Fruit fly (Drosophila melanogaster) whole organism, larva: ENCODE measurements around the gene CG31207.

Source experiments
- noc ChIP-seq: fragments of 200-800 bp; sonication (Bioruptor generic); optimal IDR thresholded peaks from 3 replicates; lab custom pipeline; 2019; ENCODE audit warnings: missing biosample characterization, mild to moderate bottlenecking, missing genetic modification characterization, moderate library complexity

CG31207 gene

DNA sequence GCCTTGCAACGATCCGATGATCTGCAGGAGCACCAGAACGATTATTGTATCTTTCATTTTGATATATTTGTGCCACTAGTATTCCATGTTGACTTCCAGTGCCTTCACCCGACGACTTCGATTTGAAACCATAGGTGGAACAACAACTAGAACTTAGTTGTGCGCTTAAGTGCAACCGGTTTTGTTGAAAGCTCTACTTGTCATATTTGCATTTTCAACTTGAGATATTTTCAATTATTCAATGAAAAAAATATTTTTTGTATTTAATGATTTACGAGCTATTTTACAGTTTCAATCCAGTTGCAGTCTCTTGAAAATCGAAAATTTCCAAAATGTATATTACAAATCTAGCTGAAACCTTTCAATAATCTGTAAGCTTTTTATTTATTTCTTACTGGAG is at the start of gene CG31207:
CG31207 (minus strand) TSS at position 101 of the 400 bp plus-strand sequence.
- TF ChIP-seq noc (tag; lab: Kevin White, UChicago), result no peak

DNA sequence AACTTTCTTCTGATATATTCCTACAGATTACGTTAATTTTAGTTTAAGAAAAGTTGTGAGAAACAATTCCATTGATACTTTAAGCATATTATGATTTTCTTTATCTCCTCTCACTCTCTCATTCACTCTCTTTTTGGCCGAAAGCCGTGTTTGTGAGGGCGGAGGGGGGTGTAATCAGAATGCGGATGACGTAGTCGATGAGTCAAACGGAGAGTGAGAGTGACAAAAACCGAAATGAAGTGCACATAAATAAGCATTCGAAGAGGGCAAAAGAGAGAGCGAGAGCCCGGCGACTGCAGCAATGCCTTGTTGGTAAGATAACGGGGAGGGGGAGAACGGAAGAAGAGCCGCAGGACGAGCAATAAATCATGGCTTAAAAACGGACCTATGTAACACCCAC is 47.5 kb upstream of the CG31207 start:
- no peak for TF ChIP-seq noc (tag; lab: Kevin White, UChicago)

DNA sequence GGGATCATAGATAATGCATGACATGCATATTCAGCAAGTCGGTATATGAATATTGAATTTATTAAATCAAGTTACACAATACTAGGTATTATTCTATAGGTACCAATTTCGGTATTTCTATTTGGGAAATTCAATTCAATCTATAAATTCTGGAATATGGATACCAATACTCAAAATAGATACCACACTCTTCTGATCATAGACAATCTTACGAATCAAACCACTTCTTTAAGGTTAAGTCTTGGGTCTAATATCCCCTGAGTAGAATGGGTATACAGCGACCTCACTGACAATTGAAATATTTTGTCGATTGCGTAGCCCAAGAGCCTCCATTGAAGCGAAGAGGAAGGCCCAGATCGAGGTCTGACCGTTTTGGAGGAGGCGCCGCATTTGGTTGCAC is 46.0 kb upstream of the CG31207 start:
- no peak for TF ChIP-seq noc (tag; lab: Kevin White, UChicago)

DNA sequence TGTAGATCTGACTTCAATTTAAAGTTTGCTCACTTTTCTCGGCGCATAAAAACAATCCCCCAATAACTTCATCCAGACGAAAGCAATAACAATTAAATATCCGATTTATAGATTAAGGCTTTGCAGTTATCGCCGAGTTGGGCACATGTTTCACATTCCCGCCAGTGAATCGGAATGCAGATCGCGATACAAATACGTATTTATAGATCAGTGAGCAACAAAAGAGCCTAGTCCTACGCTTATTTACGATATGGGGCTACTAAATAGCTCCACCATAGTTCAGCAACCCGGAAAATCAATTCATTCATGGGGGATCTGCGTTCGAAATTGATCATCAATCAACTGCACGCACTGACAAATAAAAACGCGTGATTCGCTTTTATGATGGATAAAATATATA is 45.2 kb upstream of the CG31207 start:
- TF ChIP-seq noc (tag; lab: Kevin White, UChicago), result no peak

DNA sequence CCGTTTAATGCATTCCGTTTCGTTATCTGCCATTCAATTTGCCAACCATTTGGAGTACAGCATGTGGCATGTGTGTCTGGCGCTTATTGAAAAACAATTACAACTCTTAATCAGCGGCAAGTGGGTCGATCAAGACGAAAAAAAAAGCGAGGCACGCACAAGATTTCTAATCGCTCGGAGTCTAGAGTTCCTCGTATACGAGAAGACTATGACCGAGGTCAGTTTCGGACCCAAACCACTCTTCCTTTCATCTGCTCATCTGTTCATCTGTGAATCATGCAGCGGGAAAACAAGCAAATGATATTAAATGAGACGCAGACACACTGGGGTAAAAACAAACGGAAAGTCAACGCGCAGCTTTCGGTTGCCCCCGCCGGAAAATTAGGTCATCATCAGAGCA is 44.7 kb upstream of the CG31207 start:
- TF ChIP-seq noc (tag; lab: Kevin White, UChicago), result no peak

DNA sequence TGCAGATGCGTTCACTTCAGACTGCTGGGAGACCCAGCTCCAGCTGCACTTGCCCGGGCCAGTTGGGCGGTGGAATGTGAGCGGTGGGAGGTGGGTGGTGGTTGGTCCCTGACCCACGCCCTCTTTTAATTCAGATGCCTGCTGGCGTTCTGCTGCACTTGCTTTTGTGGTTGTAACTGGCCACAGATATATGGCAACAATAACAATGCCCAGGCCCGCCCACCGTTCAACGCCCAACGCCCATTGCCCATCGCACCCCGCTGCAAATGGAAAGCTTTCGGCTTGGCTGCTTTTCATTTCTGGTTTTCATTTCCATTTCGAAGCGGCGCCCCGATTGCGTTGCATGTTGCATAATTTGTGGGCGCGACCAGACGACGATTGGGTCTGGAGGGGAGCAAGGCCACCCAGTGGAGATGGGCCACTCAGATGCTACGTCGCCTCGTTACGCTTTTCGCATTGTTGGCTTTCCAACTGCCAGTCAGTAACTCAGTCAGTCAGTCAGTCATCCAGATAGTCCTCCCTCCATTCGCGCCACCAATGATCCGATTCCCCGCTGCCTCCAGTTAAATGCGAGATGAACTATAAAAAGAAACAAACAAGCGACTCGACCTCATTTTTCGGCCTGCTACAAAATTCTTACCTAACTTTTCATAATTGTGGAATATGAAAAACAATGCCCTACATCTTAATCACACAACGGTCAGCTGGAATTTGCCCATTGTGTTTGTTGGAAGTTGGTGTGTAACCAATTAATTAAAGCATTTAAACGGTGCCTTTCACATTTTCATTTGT is 43.6 kb upstream of the CG31207 start:
- no peak for TF ChIP-seq noc (tag; lab: Kevin White, UChicago)

DNA sequence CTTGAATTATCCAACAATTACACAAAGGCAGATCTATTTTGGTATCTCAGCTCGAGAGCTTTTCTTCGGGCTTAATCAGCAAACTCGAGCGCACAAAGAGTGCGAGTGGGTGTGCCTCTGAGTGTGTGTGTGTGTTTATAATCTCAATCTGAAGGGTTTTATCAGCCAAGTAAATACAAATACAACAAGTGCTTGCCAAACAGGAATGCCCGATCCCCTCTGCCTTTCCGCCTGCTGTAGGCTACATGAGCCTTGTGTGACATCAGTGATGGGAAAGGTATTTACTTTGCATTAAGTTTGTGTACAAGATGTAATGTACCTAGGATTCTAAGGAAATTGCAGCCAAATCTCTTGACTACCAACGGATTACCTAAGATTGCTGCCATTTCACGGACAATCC is 42.6 kb upstream of the CG31207 start:
- TF ChIP-seq noc (tag; lab: Kevin White, UChicago), result no peak

DNA sequence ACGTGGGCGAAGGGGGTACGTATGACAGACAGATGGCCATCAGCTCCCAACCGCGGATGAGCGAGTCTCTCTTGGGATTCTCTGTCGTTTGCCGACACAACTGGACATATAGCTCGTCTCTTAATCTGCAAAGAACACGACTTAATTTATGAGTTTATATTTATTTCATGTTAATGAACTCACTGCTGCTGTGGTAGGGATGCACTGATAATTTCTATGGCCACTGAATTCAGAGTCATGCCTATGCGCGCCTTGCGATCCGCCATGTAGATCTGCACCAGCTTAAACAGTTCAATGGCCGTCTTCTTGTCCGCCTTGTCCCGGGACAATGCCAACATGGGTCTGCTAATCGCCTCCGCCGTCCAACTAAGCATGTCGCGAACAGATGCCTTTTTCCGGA is 38.2 kb upstream of the CG31207 start:
- no peak for TF ChIP-seq noc (tag; lab: Kevin White, UChicago)

DNA sequence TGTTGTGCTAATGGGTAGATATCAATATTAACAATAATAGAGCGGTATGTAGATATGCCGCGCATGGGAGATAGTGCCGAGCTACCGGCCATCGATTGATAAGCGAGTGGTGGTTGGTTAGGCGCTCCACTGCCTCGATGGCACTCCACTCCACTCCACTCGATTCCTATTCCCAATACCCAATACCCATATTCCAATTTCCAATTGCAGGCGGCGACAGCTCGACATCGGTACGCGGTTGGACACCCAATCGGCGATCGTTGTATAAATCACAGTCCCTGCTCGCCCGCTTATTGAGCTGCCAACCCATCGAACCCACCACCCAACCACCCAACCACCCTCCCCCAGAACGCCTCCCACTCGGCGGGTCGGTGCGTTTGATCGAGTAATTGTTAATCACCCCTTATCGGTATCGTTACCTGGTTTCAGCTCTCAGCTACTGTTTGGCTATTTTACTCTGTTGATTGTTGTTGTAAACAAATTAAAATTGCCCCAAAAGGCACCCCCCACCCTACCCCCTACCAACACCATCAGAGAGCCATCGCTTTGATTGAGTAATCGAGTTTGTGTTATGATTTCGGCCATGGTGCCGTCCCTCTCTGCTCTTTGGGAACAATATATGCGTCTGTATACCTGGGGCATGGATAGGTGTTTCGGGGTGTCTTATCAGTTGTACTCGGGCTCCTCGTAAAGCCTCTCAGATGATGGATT is 34.2 kb upstream of the CG31207 start, which contains the start of gene HHEX:
HHEX (minus strand) TSS at position 51 of the 711 bp plus-strand sequence.
- TF ChIP-seq noc (tag; lab: Kevin White, UChicago), result peak; percentile 87

DNA sequence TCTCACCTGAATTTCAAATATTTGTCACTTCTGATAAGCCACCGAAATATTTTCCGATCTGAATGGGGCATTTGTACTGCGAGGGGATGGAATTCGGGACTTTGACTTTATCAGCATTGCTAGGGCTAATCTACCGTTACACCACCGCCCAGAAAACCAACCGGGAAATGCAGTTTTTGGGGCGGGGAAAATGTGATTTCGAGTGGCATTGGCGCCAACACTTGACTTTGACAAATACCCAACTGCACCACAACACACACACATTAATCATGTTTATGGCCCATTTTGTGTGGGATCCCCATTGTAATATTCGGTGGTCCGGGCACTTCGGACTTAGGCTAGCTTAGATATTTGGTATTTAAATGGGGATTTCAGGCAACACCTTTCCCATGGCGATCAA is 32.1 kb upstream of the CG31207 start:
- TF ChIP-seq noc (tag; lab: Kevin White, UChicago), result no peak

DNA sequence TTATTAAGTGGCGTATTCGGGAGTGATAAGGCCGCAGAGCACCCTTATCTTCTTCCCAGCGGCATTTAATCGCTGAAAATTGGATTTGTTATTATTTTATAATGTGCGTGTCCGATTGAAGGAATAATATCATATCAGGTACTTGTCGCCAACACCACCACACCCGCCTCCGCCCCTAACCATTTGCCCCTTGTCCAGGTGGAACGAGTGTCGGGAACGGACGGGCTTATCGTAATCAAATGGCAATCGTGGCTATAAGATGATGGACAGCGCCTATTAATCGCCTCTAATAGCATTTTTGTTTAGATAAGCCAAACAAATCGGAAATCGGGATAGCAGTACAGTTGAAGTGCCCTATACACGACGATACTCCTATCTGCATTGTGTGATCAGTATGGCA is 31.4 kb upstream of the CG31207 start:
- TF ChIP-seq noc (tag; lab: Kevin White, UChicago), result peak; percentile 24

DNA sequence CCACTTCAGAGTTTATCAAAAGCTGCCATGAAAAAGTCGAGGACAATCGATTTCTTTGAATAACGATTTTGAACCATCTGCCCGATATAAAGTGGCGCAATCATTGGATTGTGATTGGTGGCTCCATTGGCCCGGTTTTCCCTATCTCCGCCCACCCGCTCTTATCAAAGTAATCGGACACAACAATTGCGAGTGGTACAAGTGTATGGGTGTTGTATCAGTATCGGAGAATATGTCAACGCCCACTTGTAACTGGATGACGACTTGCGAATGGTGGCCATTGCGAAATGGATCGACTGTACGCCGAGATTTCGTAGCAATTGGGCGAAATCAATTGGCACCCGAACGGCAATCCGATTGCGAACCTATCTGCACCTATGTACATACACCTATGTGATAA is 30.8 kb upstream of the CG31207 start:
- no peak for TF ChIP-seq noc (tag; lab: Kevin White, UChicago)

DNA sequence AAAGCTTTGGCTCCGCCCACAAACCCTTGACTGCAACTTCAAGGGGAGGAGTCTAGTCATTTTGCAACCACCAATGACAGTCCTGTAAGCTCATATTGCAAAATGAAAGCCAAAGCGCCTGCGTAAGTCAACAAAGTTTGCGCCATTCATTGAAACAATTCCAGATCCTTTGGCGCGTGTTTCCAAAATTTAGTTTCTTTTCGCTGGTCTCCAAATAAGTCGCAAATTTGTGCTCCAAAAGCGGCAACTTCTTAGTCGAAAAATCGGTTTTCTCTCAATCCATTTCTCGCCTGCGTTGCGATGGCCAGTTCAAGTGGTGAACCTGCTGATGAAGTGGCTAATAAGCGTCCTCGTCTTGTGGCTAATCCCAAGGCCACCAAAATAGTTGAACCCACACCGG is 26.9 kb upstream of the CG31207 start, which contains the start of gene dmrt93B:
dmrt93B (plus strand) TSS at position 301 of the 400 bp plus-strand sequence.
- TF ChIP-seq noc (tag; lab: Kevin White, UChicago), result no peak

DNA sequence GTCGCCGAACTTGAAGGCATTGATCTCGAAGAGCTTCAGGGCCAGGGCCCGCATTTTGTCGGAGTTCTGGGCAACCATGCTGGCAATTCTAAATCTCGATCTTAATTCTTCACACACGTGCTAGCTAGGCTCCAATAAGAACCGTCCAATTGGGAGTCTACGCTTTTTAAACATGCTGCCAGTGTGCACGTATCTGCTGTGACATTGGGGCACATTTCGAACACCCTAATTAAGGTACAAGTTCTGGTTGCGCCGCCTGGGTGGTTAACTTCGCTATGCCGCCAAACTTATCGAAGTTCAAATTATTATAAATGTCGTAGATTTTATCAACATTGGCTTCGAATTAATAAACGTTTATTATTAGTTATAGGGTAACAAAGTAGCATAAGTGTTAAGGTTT is 26.3 kb upstream of the CG31207 start, which contains the start of gene r-l:
r-l (minus strand) TSS at position 179 of the 400 bp plus-strand sequence.
- no peak for TF ChIP-seq noc (tag; lab: Kevin White, UChicago)

DNA sequence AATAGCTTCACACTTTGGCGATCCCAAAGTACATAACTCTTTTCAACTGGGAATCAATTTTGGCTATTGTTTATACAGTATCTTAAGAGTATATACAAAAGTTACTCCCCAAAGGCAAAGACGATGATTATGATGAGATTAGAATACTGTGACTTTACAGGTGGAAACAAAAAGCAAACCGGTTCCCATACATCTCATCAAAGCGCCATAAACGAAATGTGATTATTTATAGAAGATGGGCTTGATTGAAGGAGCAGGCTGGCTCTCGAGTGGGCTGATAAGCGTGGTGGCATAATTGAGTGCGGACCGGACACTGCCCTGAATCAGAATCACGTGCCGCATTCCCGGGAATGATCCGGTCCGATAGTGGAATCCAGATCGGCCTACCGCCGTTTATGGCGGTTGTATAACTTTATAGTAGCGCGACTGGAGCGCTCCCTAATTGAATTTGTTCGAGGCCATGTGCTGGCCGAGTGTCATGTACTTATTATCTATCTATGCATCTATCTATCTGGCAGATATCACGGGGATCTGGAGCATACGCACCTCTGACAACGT is 25.2 kb upstream of the CG31207 start:
- peak; percentile 53 for TF ChIP-seq noc (tag; lab: Kevin White, UChicago)

DNA sequence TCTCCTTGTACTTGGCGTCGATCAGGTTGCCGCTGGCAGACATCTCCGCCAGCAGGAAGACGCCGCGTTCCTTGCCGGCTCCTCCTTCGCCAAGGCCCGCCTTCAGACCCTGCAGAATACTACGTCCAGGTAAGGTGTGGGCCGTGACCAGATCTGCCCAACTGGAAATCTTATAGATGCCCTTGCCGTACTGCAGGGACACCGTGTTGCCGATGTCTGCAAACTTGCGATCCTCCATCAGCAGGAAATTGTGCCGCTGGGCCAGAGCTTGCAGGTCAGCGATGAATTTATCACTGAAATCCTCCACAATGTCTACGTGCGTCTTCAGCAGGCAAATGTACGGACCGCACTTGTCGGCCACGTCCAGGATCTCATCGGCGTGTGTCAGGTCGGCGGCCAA is 24.5 kb upstream of the CG31207 start:
- no peak for TF ChIP-seq noc (tag; lab: Kevin White, UChicago)
